Worm (Caenorhabditis elegans): ENCODE results near the gene F09C6.15.

- TF ChIP-seq ama-1 (optimal IDR thresholded peaks at IDR 0.05) (no peak), ama-1 (GFP tag; optimal IDR thresholded peaks at IDR 0.05) (no peak), unc-130 (GFP tag; optimal IDR thresholded peaks at IDR 0.05) (no peak), snpc-4 (GFP tag; optimal IDR thresholded peaks at IDR 0.05) (no peak), snpc-4 (tag; optimal IDR thresholded peaks at IDR 0.05) (no peak), ztf-25 (GFP tag; IDR thresholded peaks at IDR 0.05) (no peak), snpc-3.4 (tag; optimal IDR thresholded peaks at IDR 0.05) (no peak), madf-6 (GFP tag; IDR thresholded peaks at IDR 0.05) (no peak), Y56A3A.18 (GFP tag; IDR thresholded peaks at IDR 0.05) (no peak), mes-4 (tag; optimal IDR thresholded peaks at IDR 0.05) (no peak), B0019.2 (GFP tag; conservative IDR thresholded peaks at IDR 0.05) (no peak)
These were observed 12.9 kb upstream of the F09C6.15 start, which contains the start of gene F09C6.14 for ce11 chrV:16880679-16881078.

All from whole organism, young adult.